Worm (Caenorhabditis elegans) whole organism, L4/young adult: ENCODE measurements around the gene ZC190.10.
A peak's percentile ranks its signal among the peaks of the same experiment; 100 is the strongest.

Experiments
- W03F9.2 ChIP-seq: fragments of 150-350 bp; optimal IDR thresholded peaks from 2 replicates; lab custom pipeline; 2014; ENCODE audit warnings: missing biosample characterization, missing genetic modification characterization
- dao-5 ChIP-seq: sonication (generic microtip); optimal IDR thresholded peaks from 2 replicates; lab custom pipeline; 2016; ENCODE audit warnings: missing genotype, missing genetic modification characterization, moderate library complexity, missing compliant biosample characterization
- him-1 ChIP-seq: sonication (generic microtip); optimal IDR thresholded peaks from 2 replicates; lab custom pipeline; 2016; ENCODE audit warnings: missing genotype, missing genetic modification reagents, missing genetic modification characterization, missing compliant biosample characterization

ZC190.10 gene

ce11 chrV:8662056-8663006 lies 33.8 kb downstream of the ZC190.10 start:
- TF ChIP-seq him-1, result no peak
- TF ChIP-seq dao-5 (tag; lab: Kevin White, UChicago), result no peak
- TF ChIP-seq W03F9.2 (tag; lab: Kevin White, UChicago), result no peak

- TF ChIP-seq W03F9.2 (tag; lab: Kevin White, UChicago), result no peak
- TF ChIP-seq dao-5 (tag; lab: Kevin White, UChicago), result no peak
- no peak for TF ChIP-seq him-1
Observed at ce11 chrV:8661241-8661954, 34.7 kb downstream of the ZC190.10 start.

ce11 chrV:8660475-8660874 lies 35.6 kb downstream of the ZC190.10 start:
- no peak for TF ChIP-seq W03F9.2 (tag; lab: Kevin White, UChicago)
- no peak for TF ChIP-seq dao-5 (tag; lab: Kevin White, UChicago)
- TF ChIP-seq him-1, result no peak

ce11 chrV:8658577-8659362 lies 37.3 kb downstream of the ZC190.10 start:
- no peak for TF ChIP-seq W03F9.2 (tag; lab: Kevin White, UChicago)
- TF ChIP-seq dao-5 (tag; lab: Kevin White, UChicago), result no peak
- TF ChIP-seq him-1, result no peak

- TF ChIP-seq W03F9.2 (tag; lab: Kevin White, UChicago), result no peak
- no peak for TF ChIP-seq dao-5 (tag; lab: Kevin White, UChicago)
- no peak for TF ChIP-seq him-1
Observed at ce11 chrV:8657911-8658310, 38.2 kb downstream of the ZC190.10 start.

- TF ChIP-seq W03F9.2 (tag; lab: Kevin White, UChicago) (no peak), dao-5 (tag; lab: Kevin White, UChicago) (no peak), him-1 (no peak)
Observed at ce11 chrV:8654460-8655419, 41.4 kb downstream of the ZC190.10 start.

- TF ChIP-seq dao-5 (tag; lab: Kevin White, UChicago) (no peak), W03F9.2 (tag; lab: Kevin White, UChicago) (no peak), him-1 (no peak)
Observed at ce11 chrV:8653080-8653821, 42.9 kb downstream of the ZC190.10 start.

- no peak for TF ChIP-seq dao-5 (tag; lab: Kevin White, UChicago)
- TF ChIP-seq W03F9.2 (tag; lab: Kevin White, UChicago), result no peak
Observed at ce11 chrV:8652177-8652576, 43.9 kb downstream of the ZC190.10 start.

ce11 chrV:8651007-8651711 lies 45.0 kb downstream of the ZC190.10 start:
- TF ChIP-seq dao-5 (tag; lab: Kevin White, UChicago) (no peak), W03F9.2 (tag; lab: Kevin White, UChicago) (peak; percentile 36), him-1 (no peak)

ce11 chrV:8650365-8650764 lies 45.8 kb downstream of the ZC190.10 start:
- TF ChIP-seq dao-5 (tag; lab: Kevin White, UChicago) (no peak), him-1 (no peak), W03F9.2 (tag; lab: Kevin White, UChicago) (no peak)

ce11 chrV:8648251-8648650 lies 47.9 kb downstream of the ZC190.10 start:
- TF ChIP-seq dao-5 (tag; lab: Kevin White, UChicago), result no peak
- TF ChIP-seq him-1, result no peak
- no peak for TF ChIP-seq W03F9.2 (tag; lab: Kevin White, UChicago)
